Worm (Caenorhabditis elegans) whole organism, early embryonic: ENCODE measurements around the gene T24C2.5.

ENCODE experiments used
- ama-1 ChIP-seq: fragments of 150-350 bp; optimal IDR thresholded peaks from 2 replicates; lab custom pipeline; 2014
- flt-1 ChIP-seq: fragments of 200-800 bp; sonication (Bioruptor generic); IDR thresholded peaks from 2 replicates; pipeline ENCODE4 v1.3.6; 2022; ENCODE audit warnings: missing genetic modification characterization, missing compliant biosample characterization

DNA sequence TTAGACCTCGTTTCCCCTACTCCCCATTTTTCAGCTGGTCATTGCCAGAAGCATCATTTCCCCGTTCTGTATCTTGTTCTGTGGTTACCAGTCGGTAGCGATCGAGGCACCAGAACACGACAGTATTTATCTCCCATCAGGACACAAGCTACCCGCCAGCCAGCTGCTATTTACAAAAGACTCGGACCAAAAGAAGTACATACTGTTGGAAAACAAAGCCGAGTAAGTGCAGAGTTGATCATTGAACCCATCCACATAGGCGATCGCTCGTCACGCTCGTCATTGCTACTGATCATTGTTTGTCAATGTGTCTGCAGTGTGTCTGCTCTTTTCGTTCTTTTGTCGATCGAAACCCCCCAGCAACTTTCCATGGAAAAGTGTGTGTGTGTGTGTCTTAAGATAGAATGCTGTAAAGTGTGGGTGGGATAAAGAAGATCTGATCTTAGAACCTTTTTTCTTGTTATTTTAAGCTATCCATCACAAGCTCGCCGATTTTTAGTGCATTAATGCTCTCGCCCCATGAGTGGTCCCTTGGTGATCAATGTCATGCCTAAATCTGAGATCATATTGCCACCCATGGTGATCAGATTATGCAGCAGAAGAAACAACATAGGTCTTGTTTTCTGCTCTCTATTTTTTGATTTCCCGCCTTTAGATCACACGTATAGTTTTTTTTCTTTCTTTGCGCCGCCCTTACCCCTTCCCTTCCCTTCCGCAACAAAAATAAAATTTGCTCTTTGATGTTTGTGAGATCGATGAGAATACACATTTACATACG is 25.5 kb downstream of the T24C2.5 start:
- TF ChIP-seq flt-1 (GFP tag; lab: Robert Waterston, UW) (no peak), ama-1 (lab: Kevin White, UChicago) (no peak)
